Worm (Caenorhabditis elegans) whole organism, young adult: ENCODE measurements around the gene B0303.16.

Experiments
- ccch-3 ChIP-seq: fragments of 200-800 bp; sonication (Bioruptor generic); optimal IDR thresholded peaks from 2 replicates; lab custom pipeline; 2018; ENCODE audit warnings: mild to moderate bottlenecking, missing genetic modification characterization, missing compliant biosample characterization
- ets-4 ChIP-seq: fragments of 200-800 bp; sonication (Bioruptor generic); optimal IDR thresholded peaks from 2 replicates; lab custom pipeline; 2018; ENCODE audit warnings: mild to moderate bottlenecking, missing genetic modification characterization, missing compliant biosample characterization
- him-1 ChIP-seq: sonication (generic microtip); optimal IDR thresholded peaks from 2 replicates; lab custom pipeline; 2016; ENCODE audit warnings: missing genotype, missing genetic modification reagents, missing genetic modification characterization, missing compliant biosample characterization
- nhr-120 ChIP-seq: fragments of 200-800 bp; sonication (Bioruptor generic); IDR thresholded peaks from 2 replicates; pipeline ENCODE4 v1.3.6; 2022; ENCODE audit warnings: missing genetic modification characterization, missing compliant biosample characterization
- nhr-27 ChIP-seq: fragments of 200-800 bp; sonication (Bioruptor generic); optimal IDR thresholded peaks from 2 replicates; lab custom pipeline; 2018; ENCODE audit warnings: mild to moderate bottlenecking, missing genetic modification characterization, moderate library complexity, missing compliant biosample characterization
- nhr-90 ChIP-seq: sonication (generic microtip); optimal IDR thresholded peaks from 2 replicates; lab custom pipeline; 2016; ENCODE audit warnings: missing genotype, mild to moderate bottlenecking, missing genetic modification characterization, missing compliant biosample characterization
- pha-4 ChIP-seq: fragments of 150-350 bp; sonication (generic microtip); optimal IDR thresholded peaks from 2 replicates; lab custom pipeline; 2014; ENCODE audit warnings: missing biosample characterization, missing genetic modification reagents, missing genetic modification characterization
- unc-62 ChIP-seq: fragments of 150-350 bp; optimal IDR thresholded peaks from 2 replicates; lab custom pipeline; 2014; ENCODE audit warnings: missing biosample characterization, missing genetic modification reagents, missing genetic modification characterization
- zim-3 ChIP-seq: sonication (generic microtip); optimal IDR thresholded peaks from 2 replicates; lab custom pipeline; 2017; ENCODE audit warnings: mild to moderate bottlenecking, missing genetic modification characterization, moderate library complexity, missing compliant biosample characterization
- ztf-26 ChIP-seq: sonication (generic microtip); optimal IDR thresholded peaks from 2 replicates; lab custom pipeline; 2017; ENCODE audit warnings: missing genetic modification characterization, missing compliant biosample characterization

DNA sequence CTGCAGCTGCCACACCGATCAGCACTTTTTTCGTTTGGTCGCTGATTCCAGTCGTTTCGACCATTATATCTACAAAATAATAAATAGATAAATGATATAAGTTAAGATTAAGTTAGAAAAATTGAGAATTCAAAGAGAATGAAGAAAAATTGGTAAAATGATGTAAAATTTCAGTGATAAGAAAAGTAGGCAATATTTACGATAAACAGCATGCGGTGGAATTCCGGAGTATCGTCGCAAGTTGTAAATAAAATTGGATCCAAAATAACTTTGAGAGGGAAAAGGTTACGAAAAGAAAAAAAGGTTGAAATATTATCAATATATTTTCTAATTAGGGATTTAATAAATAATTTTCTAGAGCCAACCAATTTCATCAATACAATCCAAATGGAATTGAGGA lies 49.8 kb downstream of the B0303.16 start, which contains the start of gene tomm-70:
- TF ChIP-seq him-1 (tag; lab: Kevin White, UChicago) (no peak), ets-4 (GFP tag; lab: Kevin White, UChicago) (no peak), nhr-27 (tag; lab: Kevin White, UChicago) (no peak), ztf-26 (no peak), unc-62 (no peak), zim-3 (tag; lab: Kevin White, UChicago) (no peak), ccch-3 (GFP tag; lab: Kevin White, UChicago) (no peak), nhr-90 (no peak), pha-4 (tag; lab: Kevin White, UChicago) (no peak), nhr-120 (GFP tag; lab: Robert Waterston, UW) (no peak)
